Worm (Caenorhabditis elegans) whole organism, young adult: ENCODE data around the gene hip-1.

Source experiments
- B0035.1 ChIP-seq: sonication (generic microtip); optimal IDR thresholded peaks from 2 replicates; lab custom pipeline; 2016; ENCODE audit warnings: missing genetic modification characterization, mild to moderate bottlenecking, missing compliant biosample characterization, missing genotype, missing genetic modification reagents
- B0261.1 ChIP-seq: sonication (generic microtip); optimal IDR thresholded peaks from 2 replicates; lab custom pipeline; 2016; ENCODE audit warnings: mild to moderate bottlenecking, missing genetic modification characterization, moderate library complexity, missing compliant biosample characterization
- C06A6.2 ChIP-seq: fragments of 200-800 bp; sonication (Bioruptor generic); conservative IDR thresholded peaks from 2 replicates; pipeline ENCODE4 v1.3.6; 2022; ENCODE audit warnings: missing genetic modification characterization, missing compliant biosample characterization
- F52B5.7 ChIP-seq: sonication (generic microtip); optimal IDR thresholded peaks from 2 replicates; lab custom pipeline; 2016; ENCODE audit warnings: mild to moderate bottlenecking, missing genetic modification characterization, missing compliant biosample characterization
- F55B11.4 ChIP-seq: sonication (generic microtip); optimal IDR thresholded peaks from 2 replicates; lab custom pipeline; 2016; ENCODE audit warnings: missing compliant biosample characterization, missing genetic modification characterization, borderline replicate concordance; ENCODE audit not compliant: insufficient read depth
- Y53F4B.3 ChIP-seq: fragments of 200-800 bp; sonication (Bioruptor generic); IDR thresholded peaks from 2 replicates; pipeline ENCODE4 v1.3.6; 2022; ENCODE audit warnings: missing genetic modification reagents, missing genetic modification characterization, missing compliant biosample characterization
- Y79H2A.3 ChIP-seq: fragments of 200-800 bp; sonication (Bioruptor generic); conservative IDR thresholded peaks from 2 replicates; pipeline ENCODE4 v1.3.6; 2022; ENCODE audit warnings: missing genetic modification reagents, missing genetic modification characterization, missing compliant biosample characterization
- aptf-2 ChIP-seq: fragments of 200-800 bp; sonication (Bioruptor generic); conservative IDR thresholded peaks from 2 replicates; pipeline ENCODE4 v1.3.6; 2022; ENCODE audit warnings: missing genetic modification reagents, missing genetic modification characterization, missing compliant biosample characterization
- bed-2 ChIP-seq: fragments of 200-800 bp; sonication (Bioruptor generic); IDR thresholded peaks from 2 replicates; pipeline ENCODE4 v1.3.6; 2022; ENCODE audit warnings: missing genetic modification reagents, missing genetic modification characterization, missing compliant biosample characterization
- cebp-2 ChIP-seq: fragments of 200-800 bp; sonication (Bioruptor generic); IDR thresholded peaks from 2 replicates; pipeline ENCODE4 v1.3.6; 2022; ENCODE audit warnings: missing genetic modification characterization, missing compliant biosample characterization
- ceh-40 ChIP-seq: fragments of 200-800 bp; sonication (Bioruptor generic); IDR thresholded peaks from 2 replicates; pipeline ENCODE4 v1.3.6; 2022; ENCODE audit warnings: missing genetic modification characterization, missing compliant biosample characterization
- ceh-91 ChIP-seq: fragments of 200-800 bp; sonication (Bioruptor generic); IDR thresholded peaks from 2 replicates; pipeline ENCODE4 v1.3.6; 2022; ENCODE audit warnings: missing genetic modification reagents, missing genetic modification characterization, missing compliant biosample characterization
- chd-7 ChIP-seq: sonication (generic microtip); optimal IDR thresholded peaks from 2 replicates; lab custom pipeline; 2016; ENCODE audit warnings: mild to moderate bottlenecking, missing genetic modification characterization, moderate library complexity, missing compliant biosample characterization
- dpff-1 ChIP-seq: sonication (generic microtip); optimal IDR thresholded peaks from 2 replicates; lab custom pipeline; 2017; ENCODE audit warnings: mild to moderate bottlenecking, missing genetic modification characterization, missing compliant biosample characterization
- egrh-3 ChIP-seq: fragments of 200-800 bp; sonication (Bioruptor generic); IDR thresholded peaks from 2 replicates; pipeline ENCODE4 v1.3.6; 2022; ENCODE audit warnings: missing genetic modification reagents, missing genetic modification characterization, missing compliant biosample characterization
- him-1 ChIP-seq: sonication (generic microtip); optimal IDR thresholded peaks from 2 replicates; lab custom pipeline; 2016; ENCODE audit warnings: missing genotype, missing genetic modification reagents, missing genetic modification characterization, missing compliant biosample characterization
- hsf-1 ChIP-seq: fragments of 200-800 bp; sonication (Bioruptor generic); IDR thresholded peaks from 2 replicates; pipeline ENCODE4 v1.3.6; 2022; ENCODE audit warnings: missing genetic modification reagents, missing genetic modification characterization, missing compliant biosample characterization
- lin-35 ChIP-seq, 3 experiments: fragments of 150-350 bp in 2 of 3; sonication (generic microtip) in 1 of 3; optimal IDR thresholded peaks; 2 replicates each; lab custom pipeline; 2014 to 2018; ENCODE audit warnings: missing biosample characterization in 3 of 3, missing genetic modification characterization in 3 of 3, missing genetic modification reagents in 3 of 3
- lir-1 ChIP-seq: fragments of 200-800 bp; sonication (Bioruptor generic); conservative IDR thresholded peaks from 2 replicates; pipeline ENCODE4 v1.3.6; 2022; ENCODE audit warnings: missing genetic modification reagents, missing genetic modification characterization, missing compliant biosample characterization
- lsy-27 ChIP-seq: sonication (generic microtip); optimal IDR thresholded peaks from 2 replicates; lab custom pipeline; 2017; ENCODE audit warnings: missing genetic modification characterization, mild to moderate bottlenecking, missing compliant biosample characterization, antibody characterized with exemption, missing genotype, borderline replicate concordance; ENCODE audit not compliant: insufficient read depth
- madf-3 ChIP-seq: fragments of 200-800 bp; sonication (Bioruptor generic); IDR thresholded peaks from 2 replicates; pipeline ENCODE4 v1.3.6; 2022; ENCODE audit warnings: missing genetic modification reagents, missing genetic modification characterization, missing compliant biosample characterization
- mcd-1 ChIP-seq: fragments of 200-800 bp; sonication (Bioruptor generic); IDR thresholded peaks from 2 replicates; pipeline ENCODE4 v1.3.6; 2022; ENCODE audit warnings: missing genetic modification reagents, missing genetic modification characterization, missing compliant biosample characterization
- pbrm-1 ChIP-seq: fragments of 200-800 bp; sonication (Bioruptor generic); IDR thresholded peaks from 2 replicates; pipeline ENCODE4 v1.3.6; 2022; ENCODE audit warnings: missing genetic modification reagents, missing genetic modification characterization, missing compliant biosample characterization
- rec-8 ChIP-seq, 2 experiments: sonication (generic microtip); optimal IDR thresholded peaks; 2 replicates each; lab custom pipeline; 2016; ENCODE audit warnings: mild to moderate bottlenecking in 2 of 2, missing genetic modification characterization in 2 of 2, missing genetic modification reagents in 2 of 2, missing genotype in 2 of 2, missing biosample characterization in 1 of 2, missing compliant biosample characterization in 1 of 2, moderate library complexity in 1 of 2
- repo-1 ChIP-seq: sonication (generic microtip); optimal IDR thresholded peaks from 2 replicates; lab custom pipeline; 2017; ENCODE audit warnings: mild to moderate bottlenecking, missing genetic modification characterization, missing compliant biosample characterization
- sea-2 ChIP-seq: fragments of 200-800 bp; sonication (Bioruptor generic); IDR thresholded peaks from 2 replicates; pipeline ENCODE4 v1.3.6; 2022; ENCODE audit warnings: missing genetic modification characterization, missing compliant biosample characterization
- snpc-4 ChIP-seq, 5 experiments: fragments of 150-350 bp in 1 of 5; sonication (generic microtip) in 4 of 5; optimal IDR thresholded peaks; 2 replicates each; lab custom pipeline; 2014 to 2018; ENCODE audit warnings: missing genetic modification characterization in 5 of 5, missing biosample characterization in 3 of 5, antibody characterized with exemption in 2 of 5, mild to moderate bottlenecking in 2 of 5, missing compliant biosample characterization in 2 of 5, missing genotype in 2 of 5, moderate library complexity in 2 of 5, missing genetic modification reagents in 1 of 5
- sptf-2 ChIP-seq: fragments of 200-800 bp; sonication (Bioruptor generic); optimal IDR thresholded peaks from 2 replicates; lab custom pipeline; 2018; ENCODE audit warnings: mild to moderate bottlenecking, missing genetic modification characterization, missing compliant biosample characterization
- zfh-2 ChIP-seq: fragments of 200-800 bp; sonication (Bioruptor generic); conservative IDR thresholded peaks from 2 replicates; pipeline ENCODE4 v1.3.6; 2022; ENCODE audit warnings: missing genetic modification reagents, missing genetic modification characterization, missing compliant biosample characterization
- ztf-28 ChIP-seq: fragments of 200-800 bp; sonication (Bioruptor generic); IDR thresholded peaks from 2 replicates; pipeline ENCODE4 v1.3.6; 2022; ENCODE audit warnings: missing genetic modification reagents, missing genetic modification characterization, missing compliant biosample characterization
- ztf-6 ChIP-seq: fragments of 200-800 bp; sonication (Bioruptor generic); IDR thresholded peaks from 2 replicates; pipeline ENCODE4 v1.3.6; 2022; ENCODE audit warnings: missing genetic modification reagents, missing genetic modification characterization, missing compliant biosample characterization

hip-1 gene

DNA sequence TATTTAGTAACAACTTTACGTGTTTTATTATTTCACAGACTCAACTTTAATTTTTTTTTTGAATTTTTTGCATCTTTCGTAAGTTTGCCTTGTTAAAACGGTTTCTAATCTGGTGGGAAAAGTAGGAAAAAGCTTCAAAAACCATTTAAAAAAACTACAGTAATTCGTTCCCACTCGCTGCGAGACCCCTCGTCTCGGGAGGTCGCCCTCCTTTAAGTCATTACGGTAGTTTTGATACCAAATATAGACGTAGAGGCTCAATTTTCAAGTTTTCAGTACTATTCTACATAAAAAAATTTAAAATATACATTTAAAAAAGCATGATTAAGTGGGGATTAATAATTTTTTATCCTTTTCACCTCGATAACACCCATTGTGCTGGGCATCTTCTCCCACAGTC lies 18.6 kb upstream of the hip-1 start (continued):
- no peak for TF ChIP-seq ceh-91 (GFP tag; lab: Robert Waterston, UW)
- TF ChIP-seq, all 124 proteins: peak for 4

DNA sequence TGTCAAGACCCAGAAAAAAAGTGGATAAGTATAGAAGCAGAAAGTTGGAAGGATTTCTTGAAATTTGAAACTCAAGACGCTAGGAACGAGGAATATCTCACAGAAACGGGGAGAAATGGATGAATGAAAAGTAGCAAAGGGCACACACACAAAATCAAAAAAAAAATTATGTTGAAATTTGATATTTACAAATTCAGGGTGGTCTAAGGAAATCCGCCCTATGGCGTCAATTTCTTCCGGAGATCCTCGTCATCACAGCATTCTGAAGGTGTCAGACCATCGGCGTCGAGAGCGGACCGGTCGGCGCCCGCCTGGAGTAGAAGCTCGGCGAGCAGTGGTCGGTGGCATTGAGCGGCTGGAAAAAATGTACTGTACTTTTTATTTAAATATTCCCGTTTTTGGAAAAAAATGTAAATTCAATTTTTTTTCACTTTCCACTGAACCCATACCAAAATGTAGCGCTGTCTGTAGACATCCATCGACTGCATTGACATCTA lies 17.8 kb upstream of the hip-1 start:
- no peak for TF ChIP-seq him-1
- TF ChIP-seq zfh-2 (GFP tag; lab: Robert Waterston, UW), result peak; percentile 61
- peak; percentile 21; the same call in 1 of the 2 replicates for TF ChIP-seq egrh-3 (GFP tag; lab: Robert Waterston, UW)
- no peak for TF ChIP-seq B0261.1 (tag; lab: Kevin White, UChicago)
- no peak for TF ChIP-seq dpff-1
- TF ChIP-seq hsf-1 (GFP tag; lab: Robert Waterston, UW), result no peak

DNA sequence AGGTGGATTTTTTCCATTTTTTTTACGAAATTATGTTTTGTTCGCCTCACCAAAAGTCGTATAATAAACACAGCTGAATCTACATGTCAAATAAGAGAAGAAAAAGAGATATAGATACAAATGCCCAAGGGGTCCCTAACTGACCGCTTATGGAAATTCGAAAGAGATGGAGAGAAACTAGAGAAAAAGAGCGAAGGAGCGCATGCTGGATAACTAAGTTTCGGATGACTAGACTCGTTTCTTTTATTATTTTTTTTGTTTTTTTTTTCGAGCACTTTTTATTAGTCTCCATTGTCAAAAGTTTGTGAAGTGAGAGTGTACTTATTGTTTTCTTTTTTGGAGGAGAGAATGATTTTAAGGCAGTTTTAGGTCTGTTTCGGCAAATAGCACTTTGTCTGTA lies 15.4 kb upstream of the hip-1 start:
- TF ChIP-seq pbrm-1 (GFP tag; lab: Robert Waterston, UW) (no peak), Y79H2A.3 (no peak), ztf-28 (no peak), aptf-2 (no peak), madf-3 (GFP tag; lab: Robert Waterston, UW) (no peak), C06A6.2 (GFP tag; lab: Robert Waterston, UW) (no peak)

DNA sequence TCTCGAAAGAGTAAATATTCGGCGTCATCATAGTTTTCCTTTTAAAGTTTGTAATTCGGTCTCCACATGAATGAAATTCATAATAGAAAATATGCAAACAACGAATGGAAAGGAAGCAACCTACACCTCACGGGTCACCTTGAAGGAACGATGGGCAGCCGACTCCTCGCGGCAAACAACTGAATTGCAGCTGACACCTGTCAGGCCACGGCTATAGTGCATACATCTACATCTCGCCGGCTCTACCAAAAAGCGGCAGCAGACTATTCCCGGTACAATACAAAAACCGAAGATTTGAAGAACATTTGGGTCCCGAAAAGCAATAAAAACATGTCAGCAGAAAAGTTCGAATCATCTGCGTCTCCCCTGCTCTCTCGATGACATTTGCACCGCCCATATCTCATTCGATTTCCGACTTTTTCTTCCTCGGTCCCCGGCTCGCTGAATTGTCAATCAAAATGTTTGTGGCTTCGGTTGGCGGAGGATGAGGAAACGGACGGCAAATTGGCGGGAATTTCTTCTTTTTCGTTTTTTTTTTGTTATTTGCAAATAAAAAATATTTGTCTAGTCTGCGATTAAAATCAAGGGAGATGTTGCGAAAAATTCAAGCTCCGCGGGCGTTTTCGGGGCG lies 13.6 kb upstream of the hip-1 start:
- 0 out of 2 replicates have a peak, but pooled peaks have one; percentile 37 for TF ChIP-seq cebp-2 (GFP tag; lab: Robert Waterston, UW)
- TF ChIP-seq lin-35 (GFP tag; optimal IDR thresholded peaks at IDR 0.05; lab: Kevin White, UChicago), result peak in 1 of 3 experiments; percentile 21
- TF ChIP-seq snpc-4 (GFP tag; optimal IDR thresholded peaks at IDR 0.05; lab: Kevin White, UChicago), result no peak
- peak in 2 of 4 experiments; percentile 17 to 51 for TF ChIP-seq snpc-4 (tag; optimal IDR thresholded peaks at IDR 0.05; lab: Kevin White, UChicago)
- no peak for TF ChIP-seq bed-2
- TF ChIP-seq zfh-2 (GFP tag; lab: Robert Waterston, UW), result peak; percentile 70

DNA sequence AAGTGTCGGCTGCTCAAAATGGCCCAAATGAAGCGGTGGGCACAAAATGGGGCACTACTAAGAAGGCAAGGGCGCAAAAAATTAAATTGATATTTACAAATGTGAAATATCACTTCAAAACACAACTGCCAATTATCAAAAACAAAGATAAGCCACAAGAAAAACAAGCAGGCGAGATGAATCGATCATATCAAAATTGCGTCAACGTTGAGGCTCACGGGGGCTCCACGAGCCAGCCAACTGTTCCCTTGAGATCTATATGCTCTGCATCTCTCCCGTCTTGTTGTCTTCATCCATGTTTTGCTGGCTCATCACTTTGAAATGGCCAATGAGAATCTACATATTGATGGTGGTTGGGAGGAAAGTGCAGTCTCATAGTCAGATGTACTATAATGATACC lies 12.9 kb upstream of the hip-1 start:
- TF ChIP-seq lsy-27 (tag; lab: Kevin White, UChicago), result no peak
- TF ChIP-seq sea-2 (GFP tag; lab: Robert Waterston, UW), result no peak
- no peak for TF ChIP-seq ceh-40 (GFP tag; lab: Robert Waterston, UW)
- no peak for TF ChIP-seq snpc-4 (GFP tag; optimal IDR thresholded peaks at IDR 0.05; lab: Kevin White, UChicago)
- TF ChIP-seq snpc-4 (tag; optimal IDR thresholded peaks at IDR 0.05; lab: Kevin White, UChicago), result peak in 1 of 4 experiments; percentile 1
- no peak for TF ChIP-seq sptf-2 (GFP tag; lab: Kevin White, UChicago)

DNA sequence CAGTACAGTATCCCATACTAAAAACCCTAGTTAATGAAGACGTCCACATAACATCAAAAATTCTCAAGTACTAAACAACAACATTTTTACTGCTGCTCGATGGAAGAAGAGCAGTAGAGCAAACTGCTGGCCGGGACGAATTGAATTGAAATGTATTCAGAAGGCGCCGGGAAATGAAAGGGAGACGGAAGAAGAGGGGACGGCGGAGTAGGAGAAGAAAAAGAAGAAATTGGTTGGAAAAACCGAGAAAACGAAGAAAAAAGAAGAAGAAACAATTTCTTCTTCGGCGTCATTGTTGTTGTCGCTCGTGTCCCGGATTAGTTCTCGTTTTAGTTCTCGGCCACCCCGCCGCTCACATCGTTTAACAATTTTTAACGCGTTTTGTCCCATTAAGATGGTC lies 11.5 kb upstream of the hip-1 start:
- TF ChIP-seq chd-7 (tag; lab: Kevin White, UChicago) (no peak), mcd-1 (no peak), dpff-1 (no peak), repo-1 (tag; lab: Kevin White, UChicago) (no peak), madf-3 (GFP tag; lab: Robert Waterston, UW) (no peak), F55B11.4 (no peak), F52B5.7 (tag; lab: Kevin White, UChicago) (no peak), B0035.1 (no peak), ztf-6 (GFP tag; lab: Robert Waterston, UW) (no peak), lir-1 (GFP tag; lab: Robert Waterston, UW) (no peak), rec-8 (tag; optimal IDR thresholded peaks at IDR 0.05; lab: Kevin White, UChicago) (no peak), lin-35 (GFP tag; optimal IDR thresholded peaks at IDR 0.05; lab: Kevin White, UChicago) (no peak), Y53F4B.3 (GFP tag; lab: Robert Waterston, UW) (no peak)
